Fruit fly (Drosophila melanogaster) whole organism, pupa: ENCODE results near the gene Spc105R.

Experiments
- CG10348 ChIP-seq: fragments of 200-800 bp; sonication (Bioruptor generic); IDR thresholded peaks from 2 replicates; pipeline ENCODE4 v1.3.6; 2022; ENCODE audit warnings: missing biosample characterization, missing genetic modification characterization
- CG12605 ChIP-seq: fragments of 200-800 bp; sonication (Bioruptor generic); IDR thresholded peaks from 2 replicates; pipeline ENCODE4 v1.3.6; 2022; ENCODE audit warnings: missing biosample characterization, missing genetic modification characterization
- CG13204 ChIP-seq: fragments of 200-800 bp; sonication (Bioruptor generic); optimal IDR thresholded peaks from 2 replicates; lab custom pipeline; 2018; ENCODE audit warnings: missing biosample characterization, mild to moderate bottlenecking, missing genetic modification characterization, moderate library complexity
- CG14655 ChIP-seq: fragments of 200-800 bp; sonication (Bioruptor generic); optimal IDR thresholded peaks from 3 replicates; lab custom pipeline; 2017; ENCODE audit warnings: mild to moderate bottlenecking, missing biosample characterization, missing genetic modification reagents, missing genetic modification characterization
- CG15710 ChIP-seq: fragments of 200-800 bp; sonication (Bioruptor generic); optimal IDR thresholded peaks from 2 replicates; lab custom pipeline; 2018; ENCODE audit warnings: missing biosample characterization, mild to moderate bottlenecking, missing genetic modification characterization, moderate library complexity
- CG17806 ChIP-seq: fragments of 200-800 bp; sonication (Bioruptor generic); optimal IDR thresholded peaks from 2 replicates; lab custom pipeline; 2018; ENCODE audit warnings: missing biosample characterization, mild to moderate bottlenecking, missing genetic modification characterization, moderate library complexity
- CG32121 ChIP-seq: fragments of 200-800 bp; sonication (Bioruptor generic); IDR thresholded peaks from 2 replicates; pipeline ENCODE4 v1.3.6; 2022; ENCODE audit warnings: missing biosample characterization, missing genetic modification characterization
- CG34367 ChIP-seq: fragments of 200-800 bp; sonication (Bioruptor generic); optimal IDR thresholded peaks from 2 replicates; lab custom pipeline; 2018; ENCODE audit warnings: missing biosample characterization, mild to moderate bottlenecking, missing genetic modification characterization
- CG4496 ChIP-seq: fragments of 200-800 bp; sonication (Bioruptor generic); IDR thresholded peaks from 3 replicates; pipeline ENCODE4 v1.3.6; 2022; ENCODE audit warnings: missing biosample characterization, missing genetic modification characterization
- CG8159 ChIP-seq: fragments of 200-800 bp; sonication (Bioruptor generic); optimal IDR thresholded peaks from 3 replicates; lab custom pipeline; 2018; ENCODE audit warnings: missing biosample characterization, mild to moderate bottlenecking, missing genetic modification characterization, moderate library complexity
- CG8301 ChIP-seq: fragments of 200-800 bp; sonication (Bioruptor generic); optimal IDR thresholded peaks from 2 replicates; lab custom pipeline; 2018; ENCODE audit warnings: missing biosample characterization, mild to moderate bottlenecking, missing genetic modification characterization
- CG9948 ChIP-seq: fragments of 200-800 bp; sonication (Bioruptor generic); optimal IDR thresholded peaks from 2 replicates; lab custom pipeline; 2018; ENCODE audit warnings: missing biosample characterization, mild to moderate bottlenecking, missing genetic modification characterization, moderate library complexity
- D1 ChIP-seq: fragments of 200-800 bp; sonication (Bioruptor generic); optimal IDR thresholded peaks from 2 replicates; lab custom pipeline; 2018; ENCODE audit warnings: missing biosample characterization, mild to moderate bottlenecking, missing genetic modification characterization, moderate library complexity
- EcR ChIP-seq: fragments of 200-800 bp; sonication (Bioruptor generic); optimal IDR thresholded peaks from 3 replicates; lab custom pipeline; 2019; ENCODE audit warnings: missing biosample characterization, missing genetic modification characterization, mild to moderate bottlenecking, moderate library complexity, missing genetic modification reagents
- Ets98B ChIP-seq: fragments of 200-800 bp; sonication (Bioruptor generic); IDR thresholded peaks from 2 replicates; pipeline ENCODE4 v1.3.6; 2022; ENCODE audit warnings: missing biosample characterization, missing genetic modification characterization
- Pif1A ChIP-seq: fragments of 200-800 bp; sonication (Bioruptor generic); optimal IDR thresholded peaks from 3 replicates; lab custom pipeline; 2016; ENCODE audit warnings: missing biosample characterization, missing genetic modification characterization
- Pif1B ChIP-seq: fragments of 200-800 bp; sonication (Bioruptor generic); optimal IDR thresholded peaks from 3 replicates; lab custom pipeline; 2016; ENCODE audit warnings: missing biosample characterization, missing genetic modification characterization
- Snoo ChIP-seq: fragments of 200-800 bp; sonication (Bioruptor generic); optimal IDR thresholded peaks from 3 replicates; lab custom pipeline; 2017; ENCODE audit warnings: missing biosample characterization, mild to moderate bottlenecking, missing genetic modification characterization, inconsistent platforms
- fd96Ca ChIP-seq: fragments of 200-800 bp; sonication (Bioruptor generic); IDR thresholded peaks from 3 replicates; pipeline ENCODE4 v1.3.6; 2022; ENCODE audit warnings: missing biosample characterization, missing genetic modification characterization
- gl ChIP-seq: fragments of 200-800 bp; sonication (Bioruptor generic); optimal IDR thresholded peaks from 2 replicates; lab custom pipeline; 2018; ENCODE audit warnings: missing biosample characterization, mild to moderate bottlenecking, missing genetic modification characterization
- rn ChIP-seq: fragments of 200-800 bp; sonication (Bioruptor generic); IDR thresholded peaks from 2 replicates; pipeline ENCODE4 v1.3.6; 2022; ENCODE audit warnings: missing biosample characterization, missing genetic modification characterization

Spc105R gene

DNA sequence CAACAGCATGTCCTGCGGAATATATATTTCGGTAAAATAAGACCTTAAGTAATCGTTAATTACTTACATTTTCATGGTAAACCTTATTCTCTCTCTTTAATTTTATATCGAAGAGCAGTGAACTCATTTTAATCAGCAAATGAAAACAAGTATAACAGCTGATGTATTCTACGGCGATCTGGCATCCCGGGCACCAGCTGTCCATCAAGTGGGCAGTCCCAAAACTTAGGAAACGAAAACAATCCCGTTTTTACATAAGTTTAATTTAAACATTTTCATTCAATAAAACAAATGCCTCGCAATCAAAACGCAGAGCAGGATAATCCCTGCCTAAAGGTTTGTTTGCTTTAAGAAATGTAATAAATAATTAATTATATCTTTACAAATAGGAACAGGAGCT lies 30.9 kb upstream of the Spc105R start, which contains the start of the genes CG4074 and CG4186:
Gene CG4074, minus strand, starts transcription at position 151 of the 400 bp plus-strand sequence.
Gene CG4186, plus strand, starts transcription at position 237 of the 400 bp plus-strand sequence.
- TF ChIP-seq fd96Ca (GFP tag; lab: Robert Waterston, UW), result no peak
- TF ChIP-seq CG9948 (tag; lab: Kevin White, UChicago), result no peak
- peak; percentile 42 for TF ChIP-seq D1 (tag; lab: Kevin White, UChicago)
- TF ChIP-seq Pif1B (GFP tag; lab: Kevin White, UChicago), result peak; percentile 24
- TF ChIP-seq EcR, result peak; percentile 93
- no peak for TF ChIP-seq CG15710 (tag; lab: Kevin White, UChicago)
- TF ChIP-seq gl (tag; lab: Kevin White, UChicago), result no peak
- TF ChIP-seq CG34367 (tag; lab: Kevin White, UChicago), result no peak
- TF ChIP-seq Pif1A (GFP tag; lab: Kevin White, UChicago), result no peak
- no peak for TF ChIP-seq CG14655 (GFP tag; lab: Kevin White, UChicago)
- TF ChIP-seq, all 21 proteins: peak for 3

DNA sequence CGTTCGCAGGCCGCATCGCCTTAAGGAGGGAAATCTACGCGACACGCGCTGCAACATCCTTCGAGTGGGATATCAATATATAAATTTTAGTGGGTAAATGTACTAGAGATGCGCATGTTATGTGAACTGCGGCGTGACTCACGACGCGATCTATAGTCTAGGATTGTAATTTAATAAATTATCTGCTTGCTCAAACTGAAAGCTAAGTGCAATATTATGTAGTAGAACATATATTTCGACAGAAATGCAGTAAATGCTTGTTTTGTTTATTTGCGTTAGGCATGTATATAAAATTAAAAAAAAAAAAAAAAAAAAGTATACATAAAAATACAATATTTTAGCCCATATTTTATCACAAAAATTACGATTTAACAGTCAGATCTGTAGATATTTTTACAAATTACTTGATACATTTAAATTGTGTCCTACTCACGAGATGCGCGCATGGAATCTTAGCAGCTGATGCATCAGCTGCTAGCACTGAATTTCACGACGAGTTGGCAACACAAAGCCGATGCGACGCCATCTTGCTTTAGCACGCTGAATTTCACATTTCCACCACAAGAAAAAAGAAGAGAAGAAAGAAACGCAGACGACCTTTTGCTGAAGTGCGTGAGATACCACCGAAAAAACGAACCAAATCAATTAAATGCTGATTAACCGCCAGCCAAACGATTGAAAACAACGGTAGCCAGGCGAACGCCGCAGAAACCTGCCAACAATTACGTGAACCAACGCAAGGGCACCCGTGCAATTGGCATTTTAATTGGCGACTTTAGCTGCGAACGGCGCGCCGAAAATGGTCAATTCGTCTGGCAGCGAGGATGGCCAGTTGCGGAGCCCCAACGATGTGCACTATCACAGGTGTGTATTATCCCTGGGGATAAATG lies 29.0 kb upstream of the Spc105R start, which contains the start of the genes CG4042 and Pitslre:
Gene CG4042, minus strand, starts transcription at position 507 of the 890 bp plus-strand sequence.
Gene Pitslre, plus strand, starts transcription at position 528 of the 890 bp plus-strand sequence.
- TF ChIP-seq CG8301 (no peak), CG10348 (GFP tag; lab: Robert Waterston, UW) (no peak), EcR (peak; percentile 9), D1 (tag; lab: Kevin White, UChicago) (peak; percentile 8), CG14655 (GFP tag; lab: Kevin White, UChicago) (peak; percentile 16), CG15710 (tag; lab: Kevin White, UChicago) (peak; percentile 25), CG8159 (tag; lab: Kevin White, UChicago) (peak; percentile 30), rn (GFP tag; lab: Robert Waterston, UW) (no peak), CG13204 (GFP tag; lab: Kevin White, UChicago) (no peak), gl (tag; lab: Kevin White, UChicago) (no peak), Pif1A (GFP tag; lab: Kevin White, UChicago) (no peak), Snoo (tag; lab: Kevin White, UChicago) (no peak), Ets98B (GFP tag; lab: Robert Waterston, UW) (no peak), CG17806 (tag; lab: Kevin White, UChicago) (no peak), fd96Ca (GFP tag; lab: Robert Waterston, UW) (no peak), CG12605 (GFP tag; lab: Robert Waterston, UW) (no peak), CG34367 (tag; lab: Kevin White, UChicago) (peak; percentile 25), CG9948 (tag; lab: Kevin White, UChicago) (no peak), Pif1B (GFP tag; lab: Kevin White, UChicago) (peak; percentile 6), CG4496 (GFP tag; lab: Robert Waterston, UW) (no peak), CG32121 (no peak)

DNA sequence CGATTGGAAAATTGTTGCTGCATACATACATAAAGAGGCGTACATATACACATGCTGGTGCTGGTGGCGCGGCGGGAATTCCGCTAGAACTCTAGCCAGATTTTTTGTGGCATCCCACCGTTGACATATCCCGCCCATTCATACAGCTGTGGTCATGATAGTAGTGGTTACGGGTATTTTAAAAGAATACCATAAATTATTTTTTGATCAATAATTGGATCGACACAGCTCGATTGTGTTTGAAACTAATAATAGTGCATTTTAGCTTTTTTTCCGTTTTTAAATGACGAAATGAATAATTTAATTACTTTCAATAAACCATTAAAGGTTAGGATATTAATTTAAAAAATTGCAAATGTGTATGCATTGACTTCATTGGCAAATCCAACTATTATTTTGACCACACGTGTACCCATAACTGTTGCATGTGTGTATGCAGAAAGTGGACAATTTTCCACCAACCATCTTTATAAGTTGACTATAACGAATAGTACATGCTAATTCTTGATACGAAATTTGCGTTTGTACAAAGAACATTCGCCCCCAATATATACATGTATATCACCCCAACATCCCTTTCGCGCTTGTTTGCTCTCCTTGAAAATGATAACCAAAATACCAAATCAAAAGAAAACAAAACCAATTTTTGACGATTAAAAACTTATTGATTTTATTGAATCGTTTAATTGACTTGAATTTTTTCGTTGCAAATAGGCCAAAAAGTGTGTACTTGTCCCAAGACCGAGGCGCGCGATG lies 28.1 kb upstream of the Spc105R start:
- TF ChIP-seq CG10348 (GFP tag; lab: Robert Waterston, UW) (no peak), CG15710 (tag; lab: Kevin White, UChicago) (peak; percentile 73), CG17806 (tag; lab: Kevin White, UChicago) (peak; percentile 81), EcR (no peak), CG32121 (peak; percentile 86), Pif1B (GFP tag; lab: Kevin White, UChicago) (peak; percentile 86), rn (GFP tag; lab: Robert Waterston, UW) (peak; percentile 69), CG4496 (GFP tag; lab: Robert Waterston, UW) (peak; percentile 89), CG34367 (tag; lab: Kevin White, UChicago) (peak; percentile 79), CG13204 (GFP tag; lab: Kevin White, UChicago) (no peak), Pif1A (GFP tag; lab: Kevin White, UChicago) (peak; percentile 84), CG8159 (tag; lab: Kevin White, UChicago) (peak; percentile 77), D1 (tag; lab: Kevin White, UChicago) (no peak), CG12605 (GFP tag; lab: Robert Waterston, UW) (peak; percentile 89), CG9948 (tag; lab: Kevin White, UChicago) (peak; percentile 76), gl (tag; lab: Kevin White, UChicago) (peak; percentile 52), CG8301 (peak; percentile 84), Snoo (tag; lab: Kevin White, UChicago) (peak; percentile 67), CG14655 (GFP tag; lab: Kevin White, UChicago) (peak; percentile 80), fd96Ca (GFP tag; lab: Robert Waterston, UW) (peak; percentile 67; the same call in 2 of the 3 replicates), Ets98B (GFP tag; lab: Robert Waterston, UW) (peak; percentile 88)

DNA sequence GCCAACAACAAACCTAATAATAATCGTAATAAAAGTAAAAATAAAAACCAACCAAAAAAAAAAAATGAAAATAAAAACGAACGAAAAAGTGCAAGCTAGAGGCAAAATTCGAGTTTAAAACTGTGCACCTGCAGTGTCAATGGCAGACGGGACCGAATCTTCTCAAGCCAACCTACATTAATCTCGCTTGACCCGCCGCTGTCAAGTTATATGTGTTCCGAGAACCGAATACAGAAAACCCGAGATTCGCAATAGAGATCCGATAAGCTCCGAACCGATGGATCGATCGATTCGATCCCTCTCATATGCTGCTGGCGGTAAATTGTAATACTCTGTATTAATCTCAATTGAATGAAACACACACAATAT lies 27.6 kb upstream of the Spc105R start:
- no peak for TF ChIP-seq CG17806 (tag; lab: Kevin White, UChicago)
- TF ChIP-seq CG10348 (GFP tag; lab: Robert Waterston, UW), result no peak
- no peak for TF ChIP-seq CG9948 (tag; lab: Kevin White, UChicago)
- no peak for TF ChIP-seq CG8159 (tag; lab: Kevin White, UChicago)
- no peak for TF ChIP-seq rn (GFP tag; lab: Robert Waterston, UW)
- TF ChIP-seq CG12605 (GFP tag; lab: Robert Waterston, UW), result no peak
- TF ChIP-seq CG15710 (tag; lab: Kevin White, UChicago), result no peak
- TF ChIP-seq Pif1B (GFP tag; lab: Kevin White, UChicago), result no peak
- TF ChIP-seq Ets98B (GFP tag; lab: Robert Waterston, UW), result no peak
- TF ChIP-seq D1 (tag; lab: Kevin White, UChicago), result no peak
